Worm (Caenorhabditis elegans) whole organism, mixed stage, embryonic: Measurements from ENCODE around the gene F38A1.13.

Experiments
- bed-3 ChIP-seq: fragments of 200-800 bp; sonication (Bioruptor generic); optimal IDR thresholded peaks from 3 replicates; lab custom pipeline; 2018; ENCODE audit warnings: mild to moderate bottlenecking, missing genetic modification characterization, moderate library complexity, missing compliant biosample characterization
- ces-1 ChIP-seq: fragments of 150-350 bp; optimal IDR thresholded peaks from 2 replicates; lab custom pipeline; 2014; ENCODE audit warnings: missing biosample characterization, missing genetic modification reagents, missing genetic modification characterization
- elt-3 ChIP-seq: fragments of 150-350 bp; optimal IDR thresholded peaks from 2 replicates; lab custom pipeline; 2014; ENCODE audit warnings: missing biosample characterization, missing genetic modification characterization
- lsy-2 ChIP-seq: fragments of 150-350 bp; optimal IDR thresholded peaks from 2 replicates; lab custom pipeline; 2014; ENCODE audit warnings: missing biosample characterization, missing genetic modification characterization
- mep-1 ChIP-seq: fragments of 150-350 bp; optimal IDR thresholded peaks from 2 replicates; lab custom pipeline; 2017; ENCODE audit warnings: missing biosample characterization, missing genetic modification reagents, missing genetic modification characterization, inconsistent platforms
- nhr-12 ChIP-seq: fragments of 150-350 bp; optimal IDR thresholded peaks from 2 replicates; lab custom pipeline; 2014; ENCODE audit warnings: missing biosample characterization, missing genetic modification characterization
- nhr-2 ChIP-seq: fragments of 150-350 bp; optimal IDR thresholded peaks from 2 replicates; lab custom pipeline; 2014; ENCODE audit warnings: missing biosample characterization, missing genetic modification characterization
- nhr-237 ChIP-seq: fragments of 150-350 bp; optimal IDR thresholded peaks from 2 replicates; lab custom pipeline; 2014; ENCODE audit warnings: missing biosample characterization, missing genetic modification characterization
- pha-4 ChIP-seq: fragments of 150-350 bp; optimal IDR thresholded peaks from 2 replicates; lab custom pipeline; 2018; ENCODE audit warnings: missing biosample characterization, missing genetic modification reagents, missing genetic modification characterization
- snpc-4 ChIP-seq: fragments of 150-350 bp; optimal IDR thresholded peaks from 2 replicates; lab custom pipeline; 2014; ENCODE audit warnings: missing biosample characterization, missing genetic modification characterization
- unc-39 ChIP-seq: fragments of 150-350 bp; optimal IDR thresholded peaks from 2 replicates; lab custom pipeline; 2014; ENCODE audit warnings: missing biosample characterization, missing genetic modification characterization
- unc-62 ChIP-seq: fragments of 150-350 bp; optimal IDR thresholded peaks from 2 replicates; lab custom pipeline; 2014; ENCODE audit warnings: missing biosample characterization, missing genetic modification reagents, missing genetic modification characterization
- ztf-11 ChIP-seq: fragments of 150-350 bp; optimal IDR thresholded peaks from 2 replicates; lab custom pipeline; 2014; ENCODE audit warnings: missing biosample characterization, missing genetic modification characterization

- TF ChIP-seq ztf-11 (tag; lab: Kevin White, UChicago) (no peak), nhr-12 (no peak), nhr-237 (tag; lab: Kevin White, UChicago) (no peak), lsy-2 (tag; lab: Kevin White, UChicago) (no peak), nhr-2 (tag; lab: Kevin White, UChicago) (no peak), snpc-4 (tag; lab: Kevin White, UChicago) (no peak), elt-3 (tag; lab: Kevin White, UChicago) (no peak), unc-39 (tag; lab: Kevin White, UChicago) (no peak), unc-62 (GFP tag; lab: Kevin White, UChicago) (no peak), pha-4 (tag; lab: Kevin White, UChicago) (no peak), bed-3 (GFP tag; lab: Kevin White, UChicago) (no peak), mep-1 (no peak), ces-1 (GFP tag; lab: Kevin White, UChicago) (no peak)
These were observed 19.8 kb upstream of the F38A1.13 start, which contains the start of gene F38A1.9 for ce11 chrIV:1245244-1245643.
